Fruit fly (Drosophila melanogaster) whole organism, embryonic: ENCODE results near the gene CG10195.
A peak's percentile ranks its signal among the peaks of the same experiment; 100 is the strongest.

Source experiments
- Ada2b ChIP-seq: fragments of 200-800 bp; sonication (Bioruptor generic); IDR thresholded peaks from 2 replicates; pipeline ENCODE4 v1.3.6; 2022; ENCODE audit warnings: missing biosample characterization, missing genetic modification characterization
- Asciz ChIP-seq: fragments of 200-800 bp; sonication (Bioruptor generic); optimal IDR thresholded peaks from 2 replicates; lab custom pipeline; 2017; ENCODE audit warnings: missing biosample characterization, mild to moderate bottlenecking, missing genetic modification characterization, missing genetic modification reagents
- CG12071 ChIP-seq: fragments of 200-800 bp; sonication (Bioruptor generic); optimal IDR thresholded peaks from 3 replicates; lab custom pipeline; 2018; ENCODE audit warnings: missing biosample characterization, mild to moderate bottlenecking, missing genetic modification characterization
- CG12659 ChIP-seq: fragments of 200-800 bp; sonication (Bioruptor generic); optimal IDR thresholded peaks from 3 replicates; lab custom pipeline; 2017; ENCODE audit warnings: mild to moderate bottlenecking, missing biosample characterization, missing genetic modification reagents, missing genetic modification characterization
- CG14441 ChIP-seq: fragments of 200-800 bp; sonication (Bioruptor generic); IDR thresholded peaks from 2 replicates; pipeline ENCODE4 v1.3.6; 2022; ENCODE audit warnings: missing biosample characterization, missing genetic modification characterization
- CG1647 ChIP-seq: fragments of 200-800 bp; sonication (Bioruptor generic); optimal IDR thresholded peaks from 3 replicates; lab custom pipeline; 2016; ENCODE audit warnings: missing biosample characterization, missing genetic modification characterization
- CG18599 ChIP-seq: fragments of 200-800 bp; sonication (Bioruptor generic); optimal IDR thresholded peaks from 3 replicates; lab custom pipeline; 2017; ENCODE audit warnings: missing biosample characterization, missing genetic modification characterization, mild to moderate bottlenecking, moderate library complexity, missing genetic modification reagents
- CG18764 ChIP-seq: fragments of 200-800 bp; sonication (Bioruptor generic); optimal IDR thresholded peaks from 3 replicates; lab custom pipeline; 2016; ENCODE audit warnings: missing biosample characterization, missing genetic modification characterization
- CG2202 ChIP-seq: fragments of 200-800 bp; sonication (Bioruptor generic); optimal IDR thresholded peaks from 2 replicates; lab custom pipeline; 2018; ENCODE audit warnings: missing biosample characterization, mild to moderate bottlenecking, missing genetic modification characterization
- CG31224 ChIP-seq: fragments of 200-800 bp; sonication (Bioruptor generic); IDR thresholded peaks from 2 replicates; pipeline ENCODE4 v1.3.6; 2022; ENCODE audit warnings: missing biosample characterization, missing genetic modification characterization
- CG31441 ChIP-seq: fragments of 200-800 bp; sonication (Bioruptor generic); IDR thresholded peaks from 2 replicates; pipeline ENCODE4 v1.3.6; 2022; ENCODE audit warnings: missing biosample characterization, missing genetic modification characterization
- CG32532 ChIP-seq: fragments of 200-800 bp; sonication (Bioruptor generic); IDR thresholded peaks from 2 replicates; pipeline ENCODE4 v1.3.6; 2022; ENCODE audit warnings: missing biosample characterization, missing genetic modification characterization
- CG33557 ChIP-seq: fragments of 200-800 bp; sonication (Bioruptor generic); optimal IDR thresholded peaks from 2 replicates; lab custom pipeline; 2019; ENCODE audit warnings: missing biosample characterization, mild to moderate bottlenecking, missing genetic modification characterization, moderate library complexity
- CG34422 ChIP-seq: fragments of 200-800 bp; sonication (Bioruptor generic); IDR thresholded peaks from 3 replicates; pipeline ENCODE4 v1.3.6; 2022; ENCODE audit warnings: missing biosample characterization, missing genetic modification characterization
- CG3847 ChIP-seq: fragments of 200-800 bp; sonication (Bioruptor generic); IDR thresholded peaks from 2 replicates; pipeline ENCODE4 v1.3.6; 2022; ENCODE audit warnings: missing biosample characterization, missing genetic modification characterization
- CG6654 ChIP-seq: fragments of 200-800 bp; sonication (Bioruptor generic); optimal IDR thresholded peaks from 2 replicates; lab custom pipeline; 2017; ENCODE audit warnings: missing biosample characterization, mild to moderate bottlenecking, missing genetic modification characterization
- CG7271 ChIP-seq: fragments of 200-800 bp; sonication (Bioruptor generic); optimal IDR thresholded peaks from 2 replicates; lab custom pipeline; 2018; ENCODE audit warnings: missing biosample characterization, mild to moderate bottlenecking, missing genetic modification characterization, moderate library complexity
- CG9215 ChIP-seq: fragments of 200-800 bp; sonication (Bioruptor generic); IDR thresholded peaks from 2 replicates; pipeline ENCODE4 v1.3.6; 2022; ENCODE audit warnings: missing biosample characterization, missing genetic modification characterization
- CG9609 ChIP-seq: fragments of 200-800 bp; sonication (Bioruptor generic); optimal IDR thresholded peaks from 3 replicates; lab custom pipeline; 2016; ENCODE audit warnings: missing biosample characterization, missing genetic modification characterization
- CoRest ChIP-seq: fragments of 200-800 bp; sonication (Bioruptor generic); optimal IDR thresholded peaks from 3 replicates; lab custom pipeline; 2018; ENCODE audit warnings: missing biosample characterization, mild to moderate bottlenecking, missing genetic modification characterization, moderate library complexity
- Deaf1 ChIP-seq: fragments of 200-800 bp; optimal IDR thresholded peaks from 3 replicates; lab custom pipeline; 2019; ENCODE audit warnings: missing biosample characterization, mild to moderate bottlenecking, missing genetic modification characterization, moderate library complexity
- Dfd ChIP-seq, 2 experiments: fragments of >200 bp; optimal IDR thresholded peaks; 2 replicates each; lab custom pipeline; 2017; ENCODE audit warnings: missing biosample characterization in 2 of 2, missing genetic modification characterization in 2 of 2
- Doc3 ChIP-seq: fragments of 200-800 bp; sonication (Bioruptor generic); IDR thresholded peaks from 3 replicates; pipeline ENCODE4 v1.3.6; 2022; ENCODE audit warnings: missing biosample characterization, missing genetic modification characterization; ENCODE audit not compliant: partially characterized antibody
- Drgx ChIP-seq: fragments of 200-800 bp; sonication (Bioruptor generic); IDR thresholded peaks from 2 replicates; pipeline ENCODE4 v1.3.6; 2022; ENCODE audit warnings: missing biosample characterization, missing genetic modification characterization
- Gug ChIP-seq: fragments of 200-800 bp; sonication (Bioruptor generic); IDR thresholded peaks from 4 replicates; pipeline ENCODE4 v1.3.6; 2022; ENCODE audit warnings: missing biosample characterization, missing genetic modification characterization
- H15 ChIP-seq: fragments of 200-800 bp; sonication (Bioruptor generic); IDR thresholded peaks from 3 replicates; pipeline ENCODE4 v1.3.6; 2022; ENCODE audit warnings: missing biosample characterization, missing genetic modification characterization
- HLHmδ ChIP-seq: fragments of 200-800 bp; sonication (Bioruptor generic); optimal IDR thresholded peaks from 2 replicates; lab custom pipeline; 2018; ENCODE audit warnings: missing biosample characterization, mild to moderate bottlenecking, missing genetic modification characterization, moderate library complexity
- Mad ChIP-seq: fragments of 200-800 bp; sonication (Bioruptor generic); optimal IDR thresholded peaks from 2 replicates; lab custom pipeline; 2016; ENCODE audit warnings: missing biosample characterization, missing genetic modification characterization
- Meics ChIP-seq: fragments of 200-800 bp; sonication (Bioruptor generic); optimal IDR thresholded peaks from 2 replicates; lab custom pipeline; 2017; ENCODE audit warnings: missing biosample characterization, mild to moderate bottlenecking, missing genetic modification characterization
- Nf-YB ChIP-seq: fragments of 200-800 bp; sonication (Bioruptor generic); optimal IDR thresholded peaks from 3 replicates; lab custom pipeline; 2019; ENCODE audit warnings: missing biosample characterization, mild to moderate bottlenecking, missing genetic modification characterization, moderate library complexity
- Pdp1 ChIP-seq, 2 experiments: fragments of 200-800 bp; sonication (Bioruptor generic); optimal IDR thresholded peaks; 3 replicates each; lab custom pipeline; 2016; ENCODE audit warnings: missing biosample characterization in 2 of 2, missing genetic modification characterization in 2 of 2, mild to moderate bottlenecking in 1 of 2, moderate library complexity in 1 of 2
- Side ChIP-seq: fragments of 200-800 bp; sonication (Bioruptor generic); optimal IDR thresholded peaks from 2 replicates; lab custom pipeline; 2016; ENCODE audit warnings: missing biosample characterization, missing genetic modification characterization
- YL-1 ChIP-seq: fragments of 200-800 bp; sonication (Bioruptor generic); optimal IDR thresholded peaks from 3 replicates; lab custom pipeline; 2017; ENCODE audit warnings: missing biosample characterization, mild to moderate bottlenecking, missing genetic modification characterization
- aop ChIP-seq: fragments of 200-800 bp; sonication (Bioruptor generic); IDR thresholded peaks from 2 replicates; pipeline ENCODE4 v1.3.6; 2022; ENCODE audit warnings: missing biosample characterization, missing genetic modification characterization
- ap ChIP-seq: fragments of 200-800 bp; sonication (Bioruptor generic); IDR thresholded peaks from 2 replicates; pipeline ENCODE4 v1.3.6; 2022; ENCODE audit warnings: missing biosample characterization, missing genetic modification characterization
- bsh ChIP-seq, 2 experiments: fragments of 200-800 bp; sonication (Bioruptor generic); optimal IDR thresholded peaks; 2 replicates each; lab custom pipeline; 2017 to 2018; ENCODE audit warnings: mild to moderate bottlenecking in 2 of 2, missing biosample characterization in 2 of 2, missing genetic modification characterization in 2 of 2, moderate library complexity in 1 of 2
- chn ChIP-seq: fragments of 200-800 bp; sonication (Bioruptor generic); optimal IDR thresholded peaks from 2 replicates; lab custom pipeline; 2016; ENCODE audit warnings: missing biosample characterization, missing genetic modification characterization
- fd96Cb ChIP-seq: fragments of 200-800 bp; sonication (Bioruptor generic); optimal IDR thresholded peaks from 2 replicates; lab custom pipeline; 2018; ENCODE audit warnings: missing biosample characterization, mild to moderate bottlenecking, missing genetic modification characterization, moderate library complexity
- ham ChIP-seq: fragments of 200-800 bp; sonication (Bioruptor generic); IDR thresholded peaks from 2 replicates; pipeline ENCODE4 v1.3.6; 2022; ENCODE audit warnings: missing biosample characterization, missing genetic modification characterization
- lbe ChIP-seq: fragments of 200-800 bp; sonication (Bioruptor generic); optimal IDR thresholded peaks from 2 replicates; lab custom pipeline; 2016; ENCODE audit warnings: missing biosample characterization, mild to moderate bottlenecking, missing genetic modification characterization
- lilli ChIP-seq: fragments of 200-800 bp; sonication (Bioruptor generic); optimal IDR thresholded peaks from 3 replicates; lab custom pipeline; 2016; ENCODE audit warnings: missing biosample characterization, missing genetic modification characterization
- luna ChIP-seq: fragments of 200-800 bp; sonication (Bioruptor generic); optimal IDR thresholded peaks from 2 replicates; lab custom pipeline; 2016; ENCODE audit warnings: missing biosample characterization, missing genetic modification characterization
- pb ChIP-seq: fragments of 200-800 bp; sonication (Bioruptor generic); optimal IDR thresholded peaks from 3 replicates; lab custom pipeline; 2016; ENCODE audit warnings: missing biosample characterization, missing genetic modification characterization
- pfk ChIP-seq: fragments of 200-800 bp; sonication (Bioruptor generic); optimal IDR thresholded peaks from 2 replicates; lab custom pipeline; 2018; ENCODE audit warnings: missing biosample characterization, mild to moderate bottlenecking, missing genetic modification characterization, moderate library complexity
- ranshi ChIP-seq: fragments of 200-800 bp; sonication (Bioruptor generic); IDR thresholded peaks from 2 replicates; pipeline ENCODE4 v1.3.6; 2022; ENCODE audit warnings: missing biosample characterization, missing genetic modification characterization
- sc ChIP-seq, 3 experiments: fragments of >200 bp in 2 of 3; fragments of 200-800 bp in 1 of 3; sonication (Bioruptor generic) in 1 of 3; optimal IDR thresholded peaks; 2 replicates in 2 of 3; 3 replicates in 1 of 3; lab custom pipeline; 2017; ENCODE audit warnings: mild to moderate bottlenecking in 1 of 3, missing biosample characterization in 1 of 3, missing genetic modification characterization in 1 of 3, missing genetic modification reagents in 1 of 3
- slou ChIP-seq: fragments of 200-800 bp; sonication (Bioruptor generic); optimal IDR thresholded peaks from 3 replicates; lab custom pipeline; 2016; ENCODE audit warnings: missing biosample characterization, missing genetic modification characterization
- so ChIP-seq: fragments of 200-800 bp; sonication (Bioruptor generic); IDR thresholded peaks from 3 replicates; pipeline ENCODE4 v1.3.6; 2022; ENCODE audit warnings: missing biosample characterization, missing genetic modification characterization
- zen2 ChIP-seq: fragments of 200-800 bp; sonication (Bioruptor generic); IDR thresholded peaks from 3 replicates; pipeline ENCODE4 v1.3.6; 2022; ENCODE audit warnings: missing biosample characterization, missing genetic modification characterization; ENCODE audit not compliant: partially characterized antibody

The CG10195 gene

dm6 chr2L:19517154-19517814 is 32.8 kb upstream of the CG10195 start, which contains the start of gene Hasp (continued):
- TF ChIP-seq so (0 out of 3 replicates have a peak, but pooled peaks have one; percentile 13), CG9609 (GFP tag; lab: Kevin White, UChicago) (no peak), pb (GFP tag; lab: Kevin White, UChicago) (no peak), CG7271 (tag; lab: Kevin White, UChicago) (peak; percentile 35), Ada2b (GFP tag; lab: Robert Waterston, UW) (0 out of 2 replicates have a peak, but pooled peaks have one; percentile 23), Dfd (GFP tag; optimal IDR thresholded peaks at IDR 0.05; lab: Kevin White, UChicago) (no peak), CG33557 (GFP tag; lab: Kevin White, UChicago) (no peak), CG2202 (tag; lab: Kevin White, UChicago) (peak; percentile 22), chn (GFP tag; lab: Kevin White, UChicago) (no peak), HLHmδ (GFP tag; lab: Kevin White, UChicago) (no peak), CG12659 (GFP tag; lab: Kevin White, UChicago) (peak; percentile 46), CoRest (tag; lab: Kevin White, UChicago) (peak; percentile 56), aop (no peak), slou (GFP tag; lab: Kevin White, UChicago) (peak; percentile 40), sc (optimal IDR thresholded peaks at IDR 0.05; lab: Kevin White, UChicago) (no peak), sc (GFP tag; optimal IDR thresholded peaks at IDR 0.05; lab: Kevin White, UChicago) (no peak), CG34422 (GFP tag; lab: Robert Waterston, UW) (peak; percentile 30; the same call in 1 of the 3 replicates), Meics (GFP tag; lab: Kevin White, UChicago) (peak; percentile 67), CG3847 (no peak; the same call in 1 of the 2 replicates), pfk (no peak), lilli (peak; percentile 47), Nf-YB (peak; percentile 10), Asciz (GFP tag; lab: Kevin White, UChicago) (peak; percentile 58), CG9215 (no peak), CG18764 (no peak), fd96Cb (tag; lab: Kevin White, UChicago) (peak; percentile 69), H15 (GFP tag; lab: Robert Waterston, UW) (no peak), YL-1 (GFP tag; lab: Kevin White, UChicago) (no peak), Gug (GFP tag; lab: Robert Waterston, UW) (peak; percentile 45; the same call in 2 of the 4 replicates), Deaf1 (tag; lab: Kevin White, UChicago) (peak; percentile 47), Pdp1 (GFP tag; optimal IDR thresholded peaks at IDR 0.05; lab: Kevin White, UChicago) (peak in 1 of 2 experiments; percentile 45), CG32532 (GFP tag; lab: Robert Waterston, UW) (peak; percentile 75), CG12071 (GFP tag; lab: Kevin White, UChicago) (no peak), ap (GFP tag; lab: Robert Waterston, UW) (peak; percentile 50), CG31224 (GFP tag; lab: Robert Waterston, UW) (peak; percentile 50; the same call in 1 of the 2 replicates), luna (no peak), bsh (GFP tag; optimal IDR thresholded peaks at IDR 0.05; lab: Kevin White, UChicago) (peak in 1 of 2 experiments; percentile 75), zen2 (GFP tag; lab: Robert Waterston, UW) (peak; percentile 91), Side (GFP tag; lab: Kevin White, UChicago) (no peak), Drgx (GFP tag; lab: Robert Waterston, UW) (no peak), ranshi (GFP tag; lab: Robert Waterston, UW) (peak; percentile 33; the same call in 1 of the 2 replicates), ham (no peak), CG18599 (GFP tag; lab: Kevin White, UChicago) (peak; percentile 53), CG1647 (GFP tag; lab: Kevin White, UChicago) (peak; percentile 7), CG14441 (GFP tag; lab: Robert Waterston, UW) (peak; percentile 53; the same call in 1 of the 2 replicates), CG31441 (GFP tag; lab: Robert Waterston, UW) (peak; percentile 65), Doc3 (peak; percentile 50; the same call in 2 of the 3 replicates), Mad (no peak), CG6654 (no peak), lbe (GFP tag; lab: Kevin White, UChicago) (no peak)
